Worm (Caenorhabditis elegans): Measurements from ENCODE around the gene agt-1.

Gene agt-1

ce11 chrIV:13356005-13356404, 13.2 kb downstream of the agt-1 start (continued):
- TF ChIP-seq F33H1.4 (GFP tag; IDR thresholded peaks at IDR 0.05) (0 out of 2 replicates have a peak, but pooled peaks have one; percentile 8), pbrm-1 (GFP tag; IDR thresholded peaks at IDR 0.05) (0 out of 2 replicates have a peak, but pooled peaks have one; percentile 45), C17E4.6 (GFP tag; IDR thresholded peaks at IDR 0.05) (no peak), Y79H2A.3 (GFP tag; conservative IDR thresholded peaks at IDR 0.05) (no peak), aptf-3 (GFP tag; IDR thresholded peaks at IDR 0.05) (no peak), mes-4 (tag; optimal IDR thresholded peaks at IDR 0.05) (no peak), ccch-3 (GFP tag; optimal IDR thresholded peaks at IDR 0.05) (no peak), cebp-2 (GFP tag; IDR thresholded peaks at IDR 0.05) (peak; percentile 58; the same call in 1 of the 2 replicates), attf-5 (GFP tag; optimal IDR thresholded peaks at IDR 0.05) (no peak), Y56A3A.18 (GFP tag; IDR thresholded peaks at IDR 0.05) (no peak), tbp1 (GFP tag; optimal IDR thresholded peaks at IDR 0.05) (no peak), tlf-1 (GFP tag; optimal IDR thresholded peaks at IDR 0.05) (no peak), ztf-18 (tag; optimal IDR thresholded peaks at IDR 0.05) (no peak), zim-3 (tag; optimal IDR thresholded peaks at IDR 0.05) (no peak), hlh-26 (GFP tag; conservative IDR thresholded peaks at IDR 0.05) (no peak), hrde-1 (tag; optimal IDR thresholded peaks at IDR 0.05; ENCODE audit: borderline replicate concordance) (peak; percentile 20), F49E8.2 (tag; optimal IDR thresholded peaks at IDR 0.05; ENCODE audit: insufficient read depth) (no peak), ceh-58 (GFP tag; IDR thresholded peaks at IDR 0.05) (0 out of 2 replicates have a peak, but pooled peaks have one; percentile 30), F22D6.2 (tag; optimal IDR thresholded peaks at IDR 0.05) (no peak), lin-35 (GFP tag; optimal IDR thresholded peaks at IDR 0.05) (no peak), sdz-38 (tag; optimal IDR thresholded peaks at IDR 0.05) (no peak), madf-10 (tag; optimal IDR thresholded peaks at IDR 0.05) (no peak), B0336.3 (GFP tag; IDR thresholded peaks at IDR 0.05) (peak; percentile 57; the same call in 1 of the 2 replicates), efl-1 (GFP tag; optimal IDR thresholded peaks at IDR 0.05) (no peak), snpc-4 (GFP tag; optimal IDR thresholded peaks at IDR 0.05) (no peak), snpc-4 (tag; optimal IDR thresholded peaks at IDR 0.05) (peak in 1 of 4 experiments; percentile 44), K12H6.12 (tag; optimal IDR thresholded peaks at IDR 0.05) (no peak), atf-7 (tag; optimal IDR thresholded peaks at IDR 0.05) (no peak), B0035.1 (tag; optimal IDR thresholded peaks at IDR 0.05) (no peak), lag-1 (GFP tag; IDR thresholded peaks at IDR 0.05) (no peak), ekl-4 (GFP tag; IDR thresholded peaks at IDR 0.05) (no peak; the same call in 1 of the 2 replicates), ets-4 (GFP tag; optimal IDR thresholded peaks at IDR 0.05) (no peak), T07F8.4 (tag; optimal IDR thresholded peaks at IDR 0.05) (no peak), him-1 (tag; optimal IDR thresholded peaks at IDR 0.05) (peak; percentile 58), ceh-40 (GFP tag; IDR thresholded peaks at IDR 0.05) (no peak), attf-3 (GFP tag; conservative IDR thresholded peaks at IDR 0.05) (no peak), F57A8.1 (GFP tag; optimal IDR thresholded peaks at IDR 0.05) (no peak), D2030.7 (GFP tag; IDR thresholded peaks at IDR 0.05) (no peak), F39B2.1 (GFP tag; IDR thresholded peaks at IDR 0.05) (no peak), ztf-22 (GFP tag; optimal IDR thresholded peaks at IDR 0.05) (no peak), madf-6 (GFP tag; IDR thresholded peaks at IDR 0.05) (no peak; the same call in 1 of the 2 replicates), dpl-1 (GFP tag; optimal IDR thresholded peaks at IDR 0.05) (no peak), attf-6 (GFP tag; IDR thresholded peaks at IDR 0.05) (peak; percentile 74), snpc-3.4 (tag; optimal IDR thresholded peaks at IDR 0.05) (no peak), snpc-1.3 (tag; optimal IDR thresholded peaks at IDR 0.05; ENCODE audit: insufficient read depth) (no peak), let-526 (GFP tag; IDR thresholded peaks at IDR 0.05) (no peak), ceh-79 (tag; optimal IDR thresholded peaks at IDR 0.05) (no peak), lin-26 (GFP tag; IDR thresholded peaks at IDR 0.05) (no peak), nhr-80 (tag; optimal IDR thresholded peaks at IDR 0.05) (no peak)
